Worm (Caenorhabditis elegans) whole organism, L3 larva: ENCODE results near the gene C15H11.10.

Source experiments
- R02D3.7 ChIP-seq: fragments of 150-350 bp; optimal IDR thresholded peaks from 2 replicates; lab custom pipeline; 2014; ENCODE audit warnings: missing biosample characterization, missing genetic modification characterization
- ZK546.5 ChIP-seq: sonication (generic microtip); optimal IDR thresholded peaks from 2 replicates; lab custom pipeline; 2017; ENCODE audit warnings: missing biosample characterization, missing genetic modification characterization
- ama-1 ChIP-seq: fragments of 150-350 bp; optimal IDR thresholded peaks from 2 replicates; lab custom pipeline; 2018
- elt-3 ChIP-seq, 3 experiments: fragments of 150-350 bp in 1 of 3; sonication (generic microtip) in 2 of 3; optimal IDR thresholded peaks; 2 replicates in 2 of 3; 4 replicates in 1 of 3; lab custom pipeline; 2014 to 2017; ENCODE audit warnings: missing biosample characterization in 3 of 3, missing genetic modification characterization in 3 of 3
- fkh-10 ChIP-seq: sonication (generic microtip); optimal IDR thresholded peaks from 2 replicates; lab custom pipeline; 2017; ENCODE audit warnings: missing biosample characterization, missing genetic modification reagents, missing genetic modification characterization
- fos-1 ChIP-seq: fragments of 150-350 bp; optimal IDR thresholded peaks from 2 replicates; lab custom pipeline; 2014; ENCODE audit warnings: missing biosample characterization, missing genetic modification characterization
- nhr-23 ChIP-seq: fragments of 150-350 bp; optimal IDR thresholded peaks from 2 replicates; lab custom pipeline; 2014; ENCODE audit warnings: missing biosample characterization, missing genetic modification reagents, missing genetic modification characterization
- nhr-237 ChIP-seq: fragments of 150-350 bp; optimal IDR thresholded peaks from 2 replicates; lab custom pipeline; 2014; ENCODE audit warnings: missing biosample characterization, missing genetic modification characterization
- nhr-76 ChIP-seq: fragments of 150-350 bp; sonication (generic microtip); optimal IDR thresholded peaks from 5 replicates; lab custom pipeline; 2014; ENCODE audit warnings: missing biosample characterization, missing genetic modification characterization
- tbx-2 ChIP-seq: sonication (generic microtip); optimal IDR thresholded peaks from 2 replicates; lab custom pipeline; 2016; ENCODE audit warnings: mild to moderate bottlenecking, missing genetic modification characterization, missing compliant biosample characterization
- unc-39 ChIP-seq: sonication (generic microtip); optimal IDR thresholded peaks from 4 replicates; lab custom pipeline; 2017; ENCODE audit warnings: missing biosample characterization, missing genetic modification characterization
- unc-62 ChIP-seq: fragments of 150-350 bp; sonication (generic microtip); optimal IDR thresholded peaks from 4 replicates; lab custom pipeline; 2014; ENCODE audit warnings: missing biosample characterization, missing genetic modification reagents, missing genetic modification characterization

- TF ChIP-seq ama-1 (lab: Kevin White, UChicago) (no peak), nhr-76 (tag; lab: Kevin White, UChicago) (no peak), nhr-23 (tag; lab: Kevin White, UChicago) (no peak), R02D3.7 (tag; lab: Kevin White, UChicago) (no peak), unc-62 (GFP tag; lab: Kevin White, UChicago) (no peak), tbx-2 (tag; lab: Kevin White, UChicago) (no peak), ZK546.5 (tag; lab: Kevin White, UChicago) (no peak), fos-1 (tag; lab: Kevin White, UChicago) (no peak), elt-3 (tag; optimal IDR thresholded peaks at IDR 0.05; lab: Kevin White, UChicago) (no peak), unc-39 (no peak), nhr-237 (tag; lab: Kevin White, UChicago) (no peak), fkh-10 (GFP tag; lab: Kevin White, UChicago) (no peak)
Observed at ce11 chrV:14438099-14438739, 46.3 kb downstream of the C15H11.10 start.
